Fruit fly (Drosophila melanogaster) whole organism, embryonic: ENCODE results near the gene CG13258.

Experiments
- Aef1 ChIP-seq: fragments of 200-800 bp; sonication (Bioruptor generic); IDR thresholded peaks from 3 replicates; pipeline ENCODE4 v1.3.6; 2022; ENCODE audit warnings: missing biosample characterization, missing genetic modification characterization
- Atf6 ChIP-seq: fragments of 200-800 bp; sonication (Bioruptor generic); IDR thresholded peaks from 2 replicates; pipeline ENCODE4 v1.3.6; 2022; ENCODE audit warnings: missing biosample characterization, missing genetic modification characterization
- Blimp-1 ChIP-seq: fragments of 200-800 bp; sonication (Bioruptor generic); optimal IDR thresholded peaks from 3 replicates; lab custom pipeline; 2018; ENCODE audit warnings: missing biosample characterization, missing genetic modification characterization, mild to moderate bottlenecking, moderate library complexity, missing genetic modification reagents
- CG10267 ChIP-seq: fragments of 200-800 bp; sonication (Bioruptor generic); optimal IDR thresholded peaks from 2 replicates; lab custom pipeline; 2018; ENCODE audit warnings: missing biosample characterization, mild to moderate bottlenecking, missing genetic modification characterization, moderate library complexity
- CG12744 ChIP-seq: fragments of 200-800 bp; sonication (Bioruptor generic); optimal IDR thresholded peaks from 2 replicates; lab custom pipeline; 2016; ENCODE audit warnings: missing biosample characterization, missing genetic modification characterization
- CG13123 ChIP-seq: fragments of 200-800 bp; sonication (Bioruptor generic); optimal IDR thresholded peaks from 2 replicates; lab custom pipeline; 2016; ENCODE audit warnings: missing biosample characterization, missing genetic modification characterization
- CG15073 ChIP-seq: fragments of 200-800 bp; sonication (Bioruptor generic); optimal IDR thresholded peaks from 2 replicates; lab custom pipeline; 2016; ENCODE audit warnings: missing biosample characterization, missing genetic modification characterization
- CG16779 ChIP-seq: fragments of 200-800 bp; sonication (Bioruptor generic); IDR thresholded peaks from 2 replicates; pipeline ENCODE4 v1.3.6; 2022; ENCODE audit warnings: missing biosample characterization, missing genetic modification characterization
- CG17829 ChIP-seq: fragments of 200-800 bp; optimal IDR thresholded peaks from 2 replicates; lab custom pipeline; 2019; ENCODE audit warnings: missing biosample characterization, mild to moderate bottlenecking, missing genetic modification characterization, moderate library complexity
- CG4360 ChIP-seq: fragments of 200-800 bp; sonication (Bioruptor generic); IDR thresholded peaks from 2 replicates; pipeline ENCODE4 v1.3.6; 2022; ENCODE audit warnings: missing biosample characterization, missing genetic modification characterization
- CG6272 ChIP-seq: fragments of 200-800 bp; sonication (Bioruptor generic); IDR thresholded peaks from 2 replicates; pipeline ENCODE4 v1.3.6; 2022; ENCODE audit warnings: missing biosample characterization, missing genetic modification characterization
- CG7556 ChIP-seq: fragments of 200-800 bp; sonication (Bioruptor generic); optimal IDR thresholded peaks from 2 replicates; lab custom pipeline; 2017; ENCODE audit warnings: missing biosample characterization, mild to moderate bottlenecking, missing genetic modification characterization
- CG9437 ChIP-seq: fragments of 200-800 bp; sonication (Bioruptor generic); optimal IDR thresholded peaks from 2 replicates; lab custom pipeline; 2018; ENCODE audit warnings: missing biosample characterization, mild to moderate bottlenecking, missing genetic modification characterization
- Dek ChIP-seq: fragments of 200-800 bp; sonication (Bioruptor generic); optimal IDR thresholded peaks from 3 replicates; lab custom pipeline; 2019; ENCODE audit warnings: missing biosample characterization, mild to moderate bottlenecking, missing genetic modification characterization, moderate library complexity
- Drgx ChIP-seq: fragments of 200-800 bp; sonication (Bioruptor generic); IDR thresholded peaks from 2 replicates; pipeline ENCODE4 v1.3.6; 2022; ENCODE audit warnings: missing biosample characterization, missing genetic modification characterization
- Ets65A ChIP-seq: fragments of 200-800 bp; sonication (Bioruptor generic); peaks from one replicate; lab custom pipeline; 2016; ENCODE audit warnings: missing biosample characterization, missing genetic modification characterization
- HLHmδ ChIP-seq: fragments of 200-800 bp; sonication (Bioruptor generic); optimal IDR thresholded peaks from 2 replicates; lab custom pipeline; 2018; ENCODE audit warnings: missing biosample characterization, mild to moderate bottlenecking, missing genetic modification characterization, moderate library complexity
- Hr39 ChIP-seq: fragments of >200 bp; optimal IDR thresholded peaks from 2 replicates; lab custom pipeline; 2017
- Kr ChIP-seq: fragments of 200-800 bp; sonication (Bioruptor generic); optimal IDR thresholded peaks from 2 replicates; lab custom pipeline; 2017; ENCODE audit warnings: missing biosample characterization, mild to moderate bottlenecking, missing genetic modification characterization
- Lim3 ChIP-seq: fragments of 200-800 bp; sonication (Bioruptor generic); IDR thresholded peaks from 2 replicates; pipeline ENCODE4 v1.3.6; 2022; ENCODE audit warnings: missing biosample characterization, missing genetic modification characterization
- MESR4 ChIP-seq: fragments of 200-800 bp; sonication (Bioruptor generic); optimal IDR thresholded peaks from 2 replicates; lab custom pipeline; 2018; ENCODE audit warnings: missing biosample characterization, mild to moderate bottlenecking, missing genetic modification characterization, moderate library complexity
- Myb ChIP-seq: fragments of 200-800 bp; sonication (Bioruptor generic); optimal IDR thresholded peaks from 2 replicates; lab custom pipeline; 2016; ENCODE audit warnings: missing biosample characterization, missing genetic modification characterization
- NC2β ChIP-seq: fragments of 200-800 bp; sonication (Bioruptor generic); optimal IDR thresholded peaks from 2 replicates; lab custom pipeline; 2016; ENCODE audit warnings: missing biosample characterization, missing genetic modification characterization
- NFAT ChIP-seq: fragments of 200-800 bp; sonication (Bioruptor generic); IDR thresholded peaks from 2 replicates; pipeline ENCODE4 v1.3.6; 2022; ENCODE audit warnings: missing biosample characterization, missing genetic modification characterization
- Rfx ChIP-seq: fragments of 200-800 bp; sonication (Bioruptor generic); IDR thresholded peaks from 2 replicates; pipeline ENCODE4 v1.3.6; 2022; ENCODE audit warnings: missing biosample characterization, missing genetic modification characterization
- Side ChIP-seq: fragments of 200-800 bp; sonication (Bioruptor generic); optimal IDR thresholded peaks from 2 replicates; lab custom pipeline; 2016; ENCODE audit warnings: missing biosample characterization, missing genetic modification characterization
- Spps ChIP-seq: fragments of 200-800 bp; sonication (Bioruptor generic); optimal IDR thresholded peaks from 2 replicates; lab custom pipeline; 2018; ENCODE audit warnings: missing biosample characterization, mild to moderate bottlenecking, missing genetic modification characterization
- Xrp1 ChIP-seq: fragments of 200-800 bp; sonication (Bioruptor generic); IDR thresholded peaks from 2 replicates; pipeline ENCODE4 v1.3.6; 2022; ENCODE audit warnings: missing biosample characterization, missing genetic modification characterization
- bsh ChIP-seq, 2 experiments: fragments of 200-800 bp; sonication (Bioruptor generic); optimal IDR thresholded peaks; 2 replicates each; lab custom pipeline; 2017 to 2018; ENCODE audit warnings: mild to moderate bottlenecking in 2 of 2, missing biosample characterization in 2 of 2, missing genetic modification characterization in 2 of 2, moderate library complexity in 1 of 2
- croc ChIP-seq: fragments of 200-800 bp; sonication (Bioruptor generic); conservative IDR thresholded peaks from 3 replicates; pipeline ENCODE4 v1.3.6; 2022; ENCODE audit warnings: missing biosample characterization, missing genetic modification characterization
- crp ChIP-seq, 2 experiments: fragments of 200-800 bp; sonication (Bioruptor generic); optimal IDR thresholded peaks; 2 replicates in 1 of 2; 3 replicates in 1 of 2; lab custom pipeline; 2017; ENCODE audit warnings: missing biosample characterization in 2 of 2, missing genetic modification characterization in 2 of 2, mild to moderate bottlenecking in 1 of 2, moderate library complexity in 1 of 2
- dimm ChIP-seq: fragments of 200-800 bp; sonication (Bioruptor generic); IDR thresholded peaks from 2 replicates; pipeline ENCODE4 v1.3.6; 2022; ENCODE audit warnings: missing biosample characterization, missing genetic modification characterization
- dpn ChIP-seq, 2 experiments: fragments of 200-800 bp; sonication (Bioruptor generic); optimal IDR thresholded peaks; 3 replicates each; lab custom pipeline; 2016; ENCODE audit warnings: missing biosample characterization in 2 of 2, missing genetic modification characterization in 2 of 2
- emc ChIP-seq: fragments of 200-800 bp; sonication (Bioruptor generic); optimal IDR thresholded peaks from 2 replicates; lab custom pipeline; 2016; ENCODE audit warnings: missing biosample characterization, missing genetic modification characterization
- grau ChIP-seq: fragments of 200-800 bp; optimal IDR thresholded peaks from 3 replicates; lab custom pipeline; 2019; ENCODE audit warnings: missing biosample characterization, mild to moderate bottlenecking, missing genetic modification characterization, moderate library complexity
- ham ChIP-seq: fragments of 200-800 bp; sonication (Bioruptor generic); IDR thresholded peaks from 2 replicates; pipeline ENCODE4 v1.3.6; 2022; ENCODE audit warnings: missing biosample characterization, missing genetic modification characterization
- lov ChIP-seq, 2 experiments: fragments of 200-800 bp in 1 of 2; fragments of >200 bp in 1 of 2; sonication (Bioruptor generic) in 1 of 2; IDR thresholded peaks in 1 of 2; optimal IDR thresholded peaks in 1 of 2; 2 replicates in 1 of 2; 3 replicates in 1 of 2; pipeline versions ENCODE4 v1.3.6 to Lab custom; 2017 to 2022; ENCODE audit warnings: missing biosample characterization in 1 of 2, missing genetic modification characterization in 1 of 2
- mld ChIP-seq: fragments of 200-800 bp; sonication (Bioruptor generic); IDR thresholded peaks from 3 replicates; pipeline ENCODE4 v1.3.6; 2022; ENCODE audit warnings: missing biosample characterization, missing genetic modification characterization; ENCODE audit not compliant: partially characterized antibody
- nmo ChIP-seq: fragments of 200-800 bp; sonication (Bioruptor generic); optimal IDR thresholded peaks from 2 replicates; lab custom pipeline; 2018; ENCODE audit warnings: missing biosample characterization, mild to moderate bottlenecking, missing genetic modification characterization, moderate library complexity
- onecut ChIP-seq: fragments of 200-800 bp; sonication (Bioruptor generic); IDR thresholded peaks from 2 replicates; pipeline ENCODE4 v1.3.6; 2022; ENCODE audit warnings: missing biosample characterization, missing genetic modification characterization
- pan ChIP-seq, 4 experiments: fragments of >200 bp in 3 of 4; fragments of 200-800 bp in 1 of 4; sonication (Bioruptor generic) in 1 of 4; optimal IDR thresholded peaks in 3 of 4; IDR thresholded peaks in 1 of 4; 2 replicates each; pipeline versions ENCODE4 v1.3.6 to Lab custom; 2017 to 2022; ENCODE audit warnings: missing biosample characterization in 2 of 4, missing genetic modification characterization in 2 of 4, mixed read lengths in 1 of 4
- row ChIP-seq: fragments of 200-800 bp; sonication (Bioruptor generic); IDR thresholded peaks from 3 replicates; pipeline ENCODE4 v1.3.6; 2022; ENCODE audit warnings: missing biosample characterization, missing genetic modification characterization
- sens ChIP-seq: fragments of 200-800 bp; sonication (Bioruptor generic); peaks from one replicate; lab custom pipeline; 2016; ENCODE audit warnings: missing biosample characterization, missing genetic modification characterization
- seq ChIP-seq: fragments of 200-800 bp; sonication (Bioruptor generic); IDR thresholded peaks from 2 replicates; pipeline ENCODE4 v1.3.6; 2022; ENCODE audit warnings: missing biosample characterization, missing genetic modification characterization
- sug ChIP-seq: fragments of 200-800 bp; optimal IDR thresholded peaks from 2 replicates; lab custom pipeline; 2019; ENCODE audit warnings: missing biosample characterization, mild to moderate bottlenecking, missing genetic modification characterization, moderate library complexity
- tll ChIP-seq, 2 experiments: fragments of 200-800 bp in 1 of 2; fragments of >200 bp in 1 of 2; sonication (Bioruptor generic) in 1 of 2; optimal IDR thresholded peaks; 2 replicates each; lab custom pipeline; 2017 to 2019; ENCODE audit warnings: missing biosample characterization in 2 of 2, missing genetic modification characterization in 2 of 2, mild to moderate bottlenecking in 1 of 2, moderate library complexity in 1 of 2
- trem ChIP-seq: fragments of 200-800 bp; optimal IDR thresholded peaks from 3 replicates; lab custom pipeline; 2019; ENCODE audit warnings: missing biosample characterization, mild to moderate bottlenecking, missing genetic modification characterization, moderate library complexity
- zen ChIP-seq: fragments of 200-800 bp; sonication (Bioruptor generic); optimal IDR thresholded peaks from 3 replicates; lab custom pipeline; 2018; ENCODE audit warnings: missing biosample characterization, mild to moderate bottlenecking, missing genetic modification characterization, moderate library complexity

Gene CG13258

dm6 chr2L:16257227-16258071, 35.4 kb downstream of the CG13258 start, which contains the start of the genes PRL-1 and EndoGI (continued):
- TF ChIP-seq Spps (peak; percentile 42), Ets65A (peak; percentile 66), Kr (GFP tag; lab: Kevin White, UChicago) (no peak), lov (optimal IDR thresholded peaks at IDR 0.05; lab: Kevin White, UChicago) (no peak), lov (GFP tag; IDR thresholded peaks at IDR 0.05; lab: Robert Waterston, UW) (no peak), HLHmδ (GFP tag; lab: Kevin White, UChicago) (peak; percentile 44), Xrp1 (GFP tag; lab: Robert Waterston, UW) (peak; percentile 77), sug (tag; lab: Kevin White, UChicago) (peak; percentile 77), dimm (GFP tag; lab: Robert Waterston, UW) (no peak), CG4360 (GFP tag; lab: Robert Waterston, UW) (peak; percentile 39; the same call in 1 of the 2 replicates), Hr39 (lab: Kevin White, UChicago) (no peak), Side (no peak), tll (GFP tag; optimal IDR thresholded peaks at IDR 0.05; lab: Kevin White, UChicago) (no peak), emc (GFP tag; lab: Kevin White, UChicago) (no peak), sens (GFP tag; lab: Kevin White, UChicago) (peak; percentile 86), crp (GFP tag; optimal IDR thresholded peaks at IDR 0.05; lab: Kevin White, UChicago) (peak in 1 of 2 experiments; percentile 62), bsh (GFP tag; optimal IDR thresholded peaks at IDR 0.05; lab: Kevin White, UChicago) (peak in 1 of 2 experiments; percentile 84), NC2β (GFP tag; lab: Kevin White, UChicago) (no peak), NFAT (GFP tag; lab: Robert Waterston, UW) (no peak; the same call in 1 of the 2 replicates), nmo (GFP tag; lab: Kevin White, UChicago) (peak; percentile 82), CG10267 (peak; percentile 87), onecut (GFP tag; lab: Robert Waterston, UW) (peak; percentile 60), CG15073 (GFP tag; lab: Kevin White, UChicago) (no peak), Aef1 (GFP tag; lab: Robert Waterston, UW) (no peak; the same call in 2 of the 3 replicates), croc (GFP tag; lab: Robert Waterston, UW) (no peak), ham (GFP tag; lab: Robert Waterston, UW) (no peak), zen (tag; lab: Kevin White, UChicago) (peak; percentile 87), Dek (tag; lab: Kevin White, UChicago) (peak; percentile 77), CG7556 (GFP tag; lab: Kevin White, UChicago) (peak; percentile 73), grau (peak; percentile 87), MESR4 (GFP tag; lab: Kevin White, UChicago) (peak; percentile 94), CG13123 (GFP tag; lab: Kevin White, UChicago) (peak; percentile 32), CG6272 (GFP tag; lab: Robert Waterston, UW) (no peak), mld (peak; percentile 99), CG9437 (GFP tag; lab: Kevin White, UChicago) (peak; percentile 56), pan (optimal IDR thresholded peaks at IDR 0.05; lab: Kevin White, UChicago) (no peak), pan (GFP tag; optimal IDR thresholded peaks at IDR 0.05 in 1 of 2, IDR thresholded peaks at IDR 0.05 in 1 of 2) (peak in 1 of 2 experiments; percentile 84), seq (GFP tag; lab: Robert Waterston, UW) (0 out of 2 replicates have a peak, but pooled peaks have one; percentile 62), Myb (GFP tag; lab: Kevin White, UChicago) (peak; percentile 41), Rfx (GFP tag; lab: Robert Waterston, UW) (peak; percentile 76), Lim3 (no peak), Drgx (peak; percentile 86), CG12744 (peak; percentile 12), Blimp-1 (GFP tag; lab: Kevin White, UChicago) (peak; percentile 76), CG16779 (no peak), dpn (GFP tag; optimal IDR thresholded peaks at IDR 0.05; lab: Kevin White, UChicago) (peak; percentile 1 to 73), CG17829 (tag; lab: Kevin White, UChicago) (peak; percentile 91), Atf6 (GFP tag; lab: Robert Waterston, UW) (peak; percentile 75), row (GFP tag; lab: Robert Waterston, UW) (peak; percentile 93), trem (tag; lab: Kevin White, UChicago) (peak; percentile 79)
